Worm (Caenorhabditis elegans) whole organism, L1 larva: Measurements from ENCODE around the gene fbxa-118.

Experiments
- C04F5.9 ChIP-seq: sonication (generic microtip); optimal IDR thresholded peaks from 2 replicates; lab custom pipeline; 2016; ENCODE audit warnings: missing genetic modification characterization, missing compliant biosample characterization
- C16A3.4 ChIP-seq: fragments of 150-350 bp; optimal IDR thresholded peaks from 2 replicates; lab custom pipeline; 2014; ENCODE audit warnings: missing biosample characterization, missing genetic modification characterization
- C34B4.2 ChIP-seq: sonication (generic microtip); optimal IDR thresholded peaks from 2 replicates; lab custom pipeline; 2017; ENCODE audit warnings: mild to moderate bottlenecking, missing genetic modification characterization, missing compliant biosample characterization
- aha-1 ChIP-seq: fragments of 150-350 bp; optimal IDR thresholded peaks from 2 replicates; lab custom pipeline; 2014; ENCODE audit warnings: missing biosample characterization, missing genetic modification characterization
- alr-1 ChIP-seq: fragments of 200-800 bp; sonication (Bioruptor generic); optimal IDR thresholded peaks from 2 replicates; lab custom pipeline; 2018; ENCODE audit warnings: borderline replicate concordance, mild to moderate bottlenecking, missing genetic modification characterization, missing compliant biosample characterization
- blmp-1 ChIP-seq: fragments of 150-350 bp; optimal IDR thresholded peaks from 2 replicates; lab custom pipeline; 2014; ENCODE audit warnings: missing biosample characterization, missing genetic modification characterization
- ceh-88 ChIP-seq: fragments of 200-800 bp; sonication (Bioruptor generic); IDR thresholded peaks from 2 replicates; pipeline ENCODE4 v1.3.6; 2022; ENCODE audit warnings: missing genetic modification characterization, missing compliant biosample characterization
- ceh-90 ChIP-seq: sonication (generic microtip); optimal IDR thresholded peaks from 2 replicates; lab custom pipeline; 2016; ENCODE audit warnings: missing genetic modification characterization, missing compliant biosample characterization
- efl-1 ChIP-seq, 4 experiments: fragments of 150-350 bp; optimal IDR thresholded peaks in 3 of 4; peaks in 1 of 4; 1 replicate in 1 of 4; 2 replicates in 3 of 4; lab custom pipeline; 2014; ENCODE audit warnings: missing biosample characterization in 2 of 4, missing genetic modification characterization in 2 of 4, missing genetic modification reagents in 2 of 4
- egl-13 ChIP-seq: sonication (generic microtip); optimal IDR thresholded peaks from 2 replicates; lab custom pipeline; 2016; ENCODE audit warnings: missing genotype, missing genetic modification reagents, missing genetic modification characterization, missing compliant biosample characterization
- egl-27 ChIP-seq, 2 experiments: fragments of 150-350 bp in 1 of 2; sonication (generic microtip); optimal IDR thresholded peaks; 3 replicates each; lab custom pipeline; 2017 to 2018; ENCODE audit warnings: missing biosample characterization in 2 of 2, missing genetic modification characterization in 2 of 2, missing genetic modification reagents in 2 of 2
- elt-2 ChIP-seq: sonication (generic microtip); optimal IDR thresholded peaks from 2 replicates; lab custom pipeline; 2016; ENCODE audit warnings: missing genetic modification characterization, mild to moderate bottlenecking, inconsistent platforms, missing compliant biosample characterization, missing genetic modification reagents
- fkh-4 ChIP-seq: sonication (generic microtip); optimal IDR thresholded peaks from 2 replicates; lab custom pipeline; 2016; ENCODE audit warnings: missing compliant biosample characterization, missing genetic modification characterization, borderline replicate concordance
- fos-1 ChIP-seq: fragments of 150-350 bp; optimal IDR thresholded peaks from 2 replicates; lab custom pipeline; 2014; ENCODE audit warnings: missing biosample characterization, missing genetic modification characterization
- hlh-17 ChIP-seq: fragments of 200-800 bp; sonication (Bioruptor generic); optimal IDR thresholded peaks from 2 replicates; lab custom pipeline; 2018; ENCODE audit warnings: missing genetic modification characterization, mild to moderate bottlenecking, missing compliant biosample characterization, moderate library complexity, borderline replicate concordance
- isw-1 ChIP-seq: fragments of 200-800 bp; sonication (Bioruptor generic); IDR thresholded peaks from 2 replicates; pipeline ENCODE4 v1.3.6; 2022; ENCODE audit warnings: missing genetic modification characterization, missing compliant biosample characterization
- jun-1 ChIP-seq: fragments of 150-350 bp; optimal IDR thresholded peaks from 2 replicates; lab custom pipeline; 2014; ENCODE audit warnings: missing biosample characterization, missing genetic modification reagents, missing genetic modification characterization
- lin-13 ChIP-seq: fragments of 150-350 bp; optimal IDR thresholded peaks from 2 replicates; lab custom pipeline; 2014; ENCODE audit warnings: missing biosample characterization, missing genetic modification reagents, missing genetic modification characterization
- lin-15B ChIP-seq: fragments of 150-350 bp; sonication (generic microtip); optimal IDR thresholded peaks from 3 replicates; lab custom pipeline; 2014; ENCODE audit warnings: missing biosample characterization, missing genetic modification characterization
- lin-35 ChIP-seq, 2 experiments: fragments of 150-350 bp; optimal IDR thresholded peaks; 2 replicates each; lab custom pipeline; 2014; ENCODE audit warnings: missing biosample characterization in 2 of 2, missing genetic modification characterization in 2 of 2, missing genetic modification reagents in 2 of 2
- lir-3 ChIP-seq: sonication (generic microtip); optimal IDR thresholded peaks from 2 replicates; lab custom pipeline; 2016; ENCODE audit warnings: mild to moderate bottlenecking, missing genetic modification characterization, moderate library complexity, missing compliant biosample characterization; ENCODE audit not compliant: poor library complexity
- mab-9 ChIP-seq: fragments of 200-800 bp; sonication (Bioruptor generic); IDR thresholded peaks from 2 replicates; pipeline ENCODE4 v1.3.6; 2022; ENCODE audit warnings: missing genetic modification reagents, missing genetic modification characterization, missing compliant biosample characterization
- mdl-1 ChIP-seq, 2 experiments: fragments of 150-350 bp; optimal IDR thresholded peaks; 2 replicates each; lab custom pipeline; 2014 to 2017; ENCODE audit warnings: missing biosample characterization in 2 of 2, missing genetic modification characterization in 2 of 2, inconsistent platforms in 1 of 2
- nhr-237 ChIP-seq: fragments of 150-350 bp; optimal IDR thresholded peaks from 2 replicates; lab custom pipeline; 2014; ENCODE audit warnings: missing biosample characterization, missing genetic modification characterization
- nhr-47 ChIP-seq: sonication (generic microtip); optimal IDR thresholded peaks from 2 replicates; lab custom pipeline; 2016; ENCODE audit warnings: mild to moderate bottlenecking, missing genetic modification characterization, moderate library complexity, missing compliant biosample characterization
- nhr-71 ChIP-seq: sonication (generic microtip); optimal IDR thresholded peaks from 2 replicates; lab custom pipeline; 2016; ENCODE audit warnings: mild to moderate bottlenecking, missing genetic modification characterization, moderate library complexity, missing compliant biosample characterization
- nhr-76 ChIP-seq: sonication (generic microtip); optimal IDR thresholded peaks from 2 replicates; lab custom pipeline; 2017; ENCODE audit warnings: missing biosample characterization, missing genetic modification characterization
- nhr-84 ChIP-seq: sonication (generic microtip); optimal IDR thresholded peaks from 2 replicates; lab custom pipeline; 2017; ENCODE audit warnings: missing biosample characterization, missing genetic modification characterization
- nhr-85 ChIP-seq: sonication (generic microtip); peaks from one replicate; lab custom pipeline; 2016; ENCODE audit warnings: missing genetic modification characterization, inconsistent platforms, missing compliant biosample characterization
- nhr-90 ChIP-seq: sonication (generic microtip); optimal IDR thresholded peaks from 2 replicates; lab custom pipeline; 2016; ENCODE audit warnings: mild to moderate bottlenecking, missing genetic modification characterization, missing compliant biosample characterization; ENCODE audit not compliant: poor library complexity
- rnt-1 ChIP-seq: sonication (generic microtip); optimal IDR thresholded peaks from 2 replicates; lab custom pipeline; 2016; ENCODE audit warnings: mild to moderate bottlenecking, missing genetic modification characterization, moderate library complexity, missing compliant biosample characterization
- swsn-7 ChIP-seq: sonication (generic microtip); optimal IDR thresholded peaks from 2 replicates; lab custom pipeline; 2016; ENCODE audit warnings: missing genetic modification characterization, missing compliant biosample characterization
- unc-98 ChIP-seq: fragments of 200-800 bp; sonication (Bioruptor generic); IDR thresholded peaks from 2 replicates; pipeline ENCODE4 v1.3.6; 2022; ENCODE audit warnings: missing genetic modification characterization, missing compliant biosample characterization
- ztf-11 ChIP-seq, 2 experiments: sonication (generic microtip); optimal IDR thresholded peaks; 2 replicates each; lab custom pipeline; 2016 to 2017; ENCODE audit warnings: missing genetic modification characterization in 2 of 2, missing biosample characterization in 1 of 2, missing compliant biosample characterization in 1 of 2

fbxa-118 gene

ce11 chrV:19771660-19772059 is 5.5 kb downstream of the fbxa-118 start, which contains the start of gene M162.15:
M162.15 (minus strand) TSS chrV:19771760.
- no peak for TF ChIP-seq lin-35 (GFP tag; optimal IDR thresholded peaks at IDR 0.05; lab: Kevin White, UChicago)
- no peak for TF ChIP-seq blmp-1 (tag; lab: Kevin White, UChicago)
- no peak for TF ChIP-seq lin-15B
- TF ChIP-seq nhr-237 (tag; lab: Kevin White, UChicago) = no peak
- no peak for TF ChIP-seq C16A3.4
- no peak for TF ChIP-seq isw-1 (GFP tag; lab: Robert Waterston, UW)
- no peak for TF ChIP-seq nhr-47
- no peak for TF ChIP-seq fos-1 (tag; lab: Kevin White, UChicago)
- TF ChIP-seq ceh-88 (GFP tag; lab: Robert Waterston, UW) = no peak
- TF ChIP-seq nhr-84 (tag; lab: Kevin White, UChicago) = no peak
- TF ChIP-seq lin-13 (GFP tag; lab: Kevin White, UChicago) = no peak
- TF ChIP-seq elt-2 (tag; lab: Kevin White, UChicago) = no peak
- no peak for TF ChIP-seq C34B4.2 (tag; lab: Kevin White, UChicago)
- TF ChIP-seq jun-1 (tag; lab: Kevin White, UChicago) = no peak
- no peak for TF ChIP-seq swsn-7 (tag; lab: Kevin White, UChicago)
- no peak for TF ChIP-seq egl-27 (tag; optimal IDR thresholded peaks at IDR 0.05; lab: Kevin White, UChicago)

- TF ChIP-seq efl-1 (optimal IDR thresholded peaks at IDR 0.05; lab: Kevin White, UChicago) (no peak), efl-1 (GFP tag; optimal IDR thresholded peaks at IDR 0.05 in 1 of 2; lab: Kevin White, UChicago) (peak in 1 of 2 experiments; percentile 48), hlh-17 (GFP tag; lab: Kevin White, UChicago) (no peak)
Measured at ce11 chrV:19767719-19768118, 9.4 kb downstream of the fbxa-118 start.

- no peak for TF ChIP-seq nhr-71
- no peak for TF ChIP-seq nhr-76 (tag; lab: Kevin White, UChicago)
- TF ChIP-seq isw-1 (GFP tag; lab: Robert Waterston, UW) = no peak
- no peak for TF ChIP-seq ztf-11 (tag; optimal IDR thresholded peaks at IDR 0.05; lab: Kevin White, UChicago)
- TF ChIP-seq mab-9 = no peak
Measured at ce11 chrV:19760751-19761150, 16.4 kb downstream of the fbxa-118 start, which contains the start of gene M162.5. M162.5 (plus strand) TSS chrV:19761051.

ce11 chrV:19759282-19759681 is 17.8 kb downstream of the fbxa-118 start:
- TF ChIP-seq mdl-1 (tag; optimal IDR thresholded peaks at IDR 0.05; lab: Kevin White, UChicago) (no peak), fkh-4 (tag; lab: Kevin White, UChicago) (no peak), rnt-1 (tag; lab: Kevin White, UChicago) (no peak), nhr-85 (tag; lab: Kevin White, UChicago) (peak; percentile 1), alr-1 (no peak)

ce11 chrV:19756253-19756652 is 20.9 kb downstream of the fbxa-118 start, which contains the start of gene W04E12.9:
W04E12.9 (plus strand) TSS chrV:19756553.
- TF ChIP-seq lir-3 (tag; lab: Kevin White, UChicago) (no peak), mdl-1 (tag; optimal IDR thresholded peaks at IDR 0.05; lab: Kevin White, UChicago) (no peak), ceh-90 (tag; lab: Kevin White, UChicago) (no peak), C04F5.9 (no peak), aha-1 (tag; lab: Kevin White, UChicago) (no peak), efl-1 (optimal IDR thresholded peaks at IDR 0.05; lab: Kevin White, UChicago) (no peak), efl-1 (GFP tag; optimal IDR thresholded peaks at IDR 0.05 in 1 of 2; lab: Kevin White, UChicago) (no peak), nhr-90 (no peak), isw-1 (GFP tag; lab: Robert Waterston, UW) (no peak), egl-13 (tag; lab: Kevin White, UChicago) (no peak), jun-1 (tag; lab: Kevin White, UChicago) (no peak), nhr-84 (tag; lab: Kevin White, UChicago) (no peak), unc-98 (no peak)
